Fruit fly (Drosophila melanogaster): Measurements from ENCODE around the gene CG9686.

CG9686 gene

DNA sequence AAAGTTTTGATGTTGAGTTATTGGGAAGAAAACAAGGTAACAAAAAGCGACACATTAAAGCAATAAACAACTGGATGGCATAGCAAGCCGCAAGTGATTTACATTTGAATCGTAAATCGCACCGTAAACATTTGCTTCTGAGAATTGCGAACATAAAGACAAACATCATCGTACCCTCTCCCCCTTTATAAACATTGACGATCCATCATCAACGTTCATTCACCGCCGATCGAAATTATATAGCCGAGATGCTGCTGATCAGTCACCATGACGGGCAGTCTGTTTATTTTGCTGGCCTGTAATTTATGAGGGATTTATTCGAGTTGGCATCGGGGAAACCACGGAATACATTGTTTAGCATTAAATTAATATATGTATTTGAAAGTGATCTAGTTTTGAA is 5.7 kb downstream of the CG9686 start (continued):
- TF ChIP-seq Camta (GFP tag; optimal IDR thresholded peaks at IDR 0.05): no peak
- TF ChIP-seq mirr (GFP tag; optimal IDR thresholded peaks at IDR 0.05): peak; percentile 23
- no peak for TF ChIP-seq az2 (GFP tag; optimal IDR thresholded peaks at IDR 0.05)
- TF ChIP-seq CG3838 (GFP tag; optimal IDR thresholded peaks at IDR 0.05): no peak
- no peak for TF ChIP-seq Dip2 (GFP tag; IDR thresholded peaks at IDR 0.05)
- TF ChIP-seq CG33213 (GFP tag; optimal IDR thresholded peaks at IDR 0.05): no peak
- TF ChIP-seq ttk (GFP tag; IDR thresholded peaks at IDR 0.05): no peak
- TF ChIP-seq Asciz (GFP tag; optimal IDR thresholded peaks at IDR 0.05): no peak
- peak; percentile 12 for TF ChIP-seq sd (tag; optimal IDR thresholded peaks at IDR 0.05)
- TF ChIP-seq CG42726 (GFP tag; IDR thresholded peaks at IDR 0.05; ENCODE audit: partially characterized antibody): no peak
- TF ChIP-seq CG17328 (GFP tag; IDR thresholded peaks at IDR 0.05): no peak
- TF ChIP-seq Hr51 (GFP tag; optimal IDR thresholded peaks at IDR 0.05): no peak
- TF ChIP-seq CG7745 (tag; optimal IDR thresholded peaks at IDR 0.05): no peak
- no peak for TF ChIP-seq CG8290 (GFP tag; optimal IDR thresholded peaks at IDR 0.05)
- TF ChIP-seq CG8290 (tag; optimal IDR thresholded peaks at IDR 0.05): peak in 1 of 2 experiments; percentile 19
- TF ChIP-seq klu (GFP tag; IDR thresholded peaks at IDR 0.05): no peak
- TF ChIP-seq tna (GFP tag; IDR thresholded peaks at IDR 0.05; ENCODE audit: partially characterized antibody): no peak
- TF ChIP-seq vvl (GFP tag; IDR thresholded peaks at IDR 0.05): peak; percentile 20; the same call in 1 of the 2 replicates
- no peak for TF ChIP-seq CG6654 (GFP tag; optimal IDR thresholded peaks at IDR 0.05)
- no peak for TF ChIP-seq pfk (GFP tag; optimal IDR thresholded peaks at IDR 0.05)
- no peak for TF ChIP-seq CG6689 (GFP tag; IDR thresholded peaks at IDR 0.05)
- no peak for TF ChIP-seq CG43689 (GFP tag; IDR thresholded peaks at IDR 0.05)
- no peak for TF ChIP-seq CG6272 (GFP tag; IDR thresholded peaks at IDR 0.05)
- TF ChIP-seq Ets65A (GFP tag): no peak
- TF ChIP-seq gsb (GFP tag; IDR thresholded peaks at IDR 0.05): no peak
- TF ChIP-seq Rfx (GFP tag; IDR thresholded peaks at IDR 0.05): peak; percentile 33; the same call in 1 of the 2 replicates
- no peak for TF ChIP-seq YL-1 (GFP tag; optimal IDR thresholded peaks at IDR 0.05)
- no peak for TF ChIP-seq CG15011 (GFP tag; optimal IDR thresholded peaks at IDR 0.05)
- TF ChIP-seq zen2 (GFP tag; IDR thresholded peaks at IDR 0.05; ENCODE audit: partially characterized antibody): no peak
- TF ChIP-seq D19B (GFP tag; optimal IDR thresholded peaks at IDR 0.05): no peak
- TF ChIP-seq CG6683 (GFP tag; optimal IDR thresholded peaks at IDR 0.05): no peak
- TF ChIP-seq lab (GFP tag; optimal IDR thresholded peaks at IDR 0.05): peak; percentile 3
- TF ChIP-seq CG13123 (GFP tag; optimal IDR thresholded peaks at IDR 0.05): no peak
- no peak for TF ChIP-seq CG8089 (GFP tag; optimal IDR thresholded peaks at IDR 0.05)
- peak; percentile 66 for TF ChIP-seq Med (GFP tag)
- TF ChIP-seq dysf (GFP tag; IDR thresholded peaks at IDR 0.05): no peak
- TF ChIP-seq CG33557 (GFP tag; optimal IDR thresholded peaks at IDR 0.05): no peak
- no peak for TF ChIP-seq E2f2 (GFP tag; IDR thresholded peaks at IDR 0.05)
- TF ChIP-seq CG10274 (GFP tag; optimal IDR thresholded peaks at IDR 0.05): no peak
- no peak for TF ChIP-seq pita (GFP tag; optimal IDR thresholded peaks at IDR 0.05)
- TF ChIP-seq CG7839 (tag; optimal IDR thresholded peaks at IDR 0.05): no peak
- TF ChIP-seq CG14860 (GFP tag; IDR thresholded peaks at IDR 0.05; ENCODE audit: partially characterized antibody): no peak
- no peak for TF ChIP-seq Ptx1 (GFP tag; IDR thresholded peaks at IDR 0.05)
- no peak for TF ChIP-seq esg (GFP tag; conservative IDR thresholded peaks at IDR 0.05)
- no peak for TF ChIP-seq CG7963 (GFP tag; IDR thresholded peaks at IDR 0.05; ENCODE audit: partially characterized antibody)
- TF ChIP-seq Pdp1 (GFP tag; optimal IDR thresholded peaks at IDR 0.05): peak in 1 of 2 experiments; percentile 36
- no peak for TF ChIP-seq row (GFP tag; IDR thresholded peaks at IDR 0.05)
- no peak for TF ChIP-seq tap (tag; optimal IDR thresholded peaks at IDR 0.05)
- no peak for TF ChIP-seq CG10267 (tag; optimal IDR thresholded peaks at IDR 0.05)
- no peak for TF ChIP-seq h (optimal IDR thresholded peaks at IDR 0.05)
- no peak for TF ChIP-seq CG6175 (GFP tag; IDR thresholded peaks at IDR 0.05)
- TF ChIP-seq croc (GFP tag; conservative IDR thresholded peaks at IDR 0.05): no peak

Measured in whole organism, embryonic.